Fruit fly (Drosophila melanogaster): ENCODE results near the gene CG2059.
A peak's percentile ranks its signal among the peaks of the same experiment; 100 is the strongest.

The CG2059 gene

dm6 chrX:7285995-7286985, at the start of gene CG2059:
Gene CG2059 (plus strand): TSS chrX:7286358.
- TF ChIP-seq rgr (GFP tag; optimal IDR thresholded peaks at IDR 0.05) (peak; percentile 39), foxo (GFP tag; optimal IDR thresholded peaks at IDR 0.05) (peak in 1 of 2 experiments; percentile 46), CG9705 (GFP tag; optimal IDR thresholded peaks at IDR 0.05) (no peak), Hr78 (GFP tag; optimal IDR thresholded peaks at IDR 0.05) (no peak), Sp1 (GFP tag; optimal IDR thresholded peaks at IDR 0.05) (peak; percentile 46), Hr83 (GFP tag; optimal IDR thresholded peaks at IDR 0.05; ENCODE audit: poor library complexity, severe bottlenecking) (peak; percentile 66), dmrt93B (GFP tag; optimal IDR thresholded peaks at IDR 0.05) (peak; percentile 36), Jra (GFP tag; optimal IDR thresholded peaks at IDR 0.05) (peak; percentile 68), dsf (GFP tag; optimal IDR thresholded peaks at IDR 0.05; ENCODE audit: borderline replicate concordance) (no peak), N (GFP tag; optimal IDR thresholded peaks at IDR 0.05) (no peak), tai (GFP tag; optimal IDR thresholded peaks at IDR 0.05) (no peak), dl (GFP tag; optimal IDR thresholded peaks at IDR 0.05; ENCODE audit: insufficient read depth in 1 of 2, partially characterized antibody in 2 of 2) (no peak), sage (GFP tag; optimal IDR thresholded peaks at IDR 0.05) (no peak), jim (GFP tag; optimal IDR thresholded peaks at IDR 0.05) (peak; percentile 23), Abd-B (GFP tag; optimal IDR thresholded peaks at IDR 0.05) (no peak), Mio (GFP tag; optimal IDR thresholded peaks at IDR 0.05) (no peak), CG32264 (GFP tag; optimal IDR thresholded peaks at IDR 0.05) (no peak), fru (GFP tag; optimal IDR thresholded peaks at IDR 0.05) (peak; percentile 28), Myc (optimal IDR thresholded peaks at IDR 0.05) (no peak), psq (GFP tag; optimal IDR thresholded peaks at IDR 0.05) (no peak), Hnf4 (GFP tag; optimal IDR thresholded peaks at IDR 0.05) (peak; percentile 43), ey (GFP tag; optimal IDR thresholded peaks at IDR 0.05) (peak; percentile 23), CrebA (GFP tag; optimal IDR thresholded peaks at IDR 0.05; ENCODE audit: borderline replicate concordance) (no peak), pan (optimal IDR thresholded peaks at IDR 0.05) (no peak), OdsH (GFP tag; optimal IDR thresholded peaks at IDR 0.05) (no peak), br (GFP tag; optimal IDR thresholded peaks at IDR 0.05) (no peak), brk (GFP tag; optimal IDR thresholded peaks at IDR 0.05) (no peak), GATAd (GFP tag; optimal IDR thresholded peaks at IDR 0.05) (no peak), Dif (GFP tag; optimal IDR thresholded peaks at IDR 0.05; ENCODE audit: partially characterized antibody) (no peak), HLH106 (tag; optimal IDR thresholded peaks at IDR 0.05) (peak; percentile 54), Rel (GFP tag; optimal IDR thresholded peaks at IDR 0.05) (no peak), Rel (tag; optimal IDR thresholded peaks at IDR 0.05) (peak; percentile 69), lola (GFP tag; optimal IDR thresholded peaks at IDR 0.05) (no peak), Dfd (GFP tag; optimal IDR thresholded peaks at IDR 0.05) (no peak), usp (GFP tag; optimal IDR thresholded peaks at IDR 0.05) (no peak), Vsx2 (GFP tag; optimal IDR thresholded peaks at IDR 0.05; ENCODE audit: partially characterized antibody) (peak; percentile 88), sv (GFP tag; optimal IDR thresholded peaks at IDR 0.05) (no peak), woc (GFP tag; optimal IDR thresholded peaks at IDR 0.05) (peak; percentile 83), h (GFP tag; optimal IDR thresholded peaks at IDR 0.05) (peak; percentile 30)

- TF ChIP-seq dmrt93B (GFP tag; optimal IDR thresholded peaks at IDR 0.05), result peak; percentile 88
- TF ChIP-seq psq (GFP tag; optimal IDR thresholded peaks at IDR 0.05), result peak; percentile 42
- peak; percentile 43 for TF ChIP-seq br (GFP tag; optimal IDR thresholded peaks at IDR 0.05)
- TF ChIP-seq Sp1 (GFP tag; optimal IDR thresholded peaks at IDR 0.05), result peak; percentile 66
- peak; percentile 87 for TF ChIP-seq CG9705 (GFP tag; optimal IDR thresholded peaks at IDR 0.05)
- peak; percentile 42 for TF ChIP-seq fru (GFP tag; optimal IDR thresholded peaks at IDR 0.05)
- no peak for TF ChIP-seq Vsx2 (GFP tag; optimal IDR thresholded peaks at IDR 0.05; ENCODE audit: partially characterized antibody)
- no peak for TF ChIP-seq Jra (GFP tag; optimal IDR thresholded peaks at IDR 0.05)
- peak; percentile 48 for TF ChIP-seq OdsH (GFP tag; optimal IDR thresholded peaks at IDR 0.05)
- TF ChIP-seq ey (GFP tag; optimal IDR thresholded peaks at IDR 0.05), result peak; percentile 30
- TF ChIP-seq HLH106 (tag; optimal IDR thresholded peaks at IDR 0.05), result peak; percentile 77
- TF ChIP-seq rgr (GFP tag; optimal IDR thresholded peaks at IDR 0.05), result peak; percentile 79
- TF ChIP-seq Myc (optimal IDR thresholded peaks at IDR 0.05), result peak; percentile 70
- peak; percentile 31 for TF ChIP-seq sv (GFP tag; optimal IDR thresholded peaks at IDR 0.05)
- peak in 1 of 2 experiments; percentile 66 for TF ChIP-seq foxo (GFP tag; optimal IDR thresholded peaks at IDR 0.05)
- TF ChIP-seq Hnf4 (GFP tag; optimal IDR thresholded peaks at IDR 0.05), result peak; percentile 8
- TF ChIP-seq h (GFP tag; optimal IDR thresholded peaks at IDR 0.05), result peak; percentile 64
- no peak for TF ChIP-seq GATAd (GFP tag; optimal IDR thresholded peaks at IDR 0.05)
- TF ChIP-seq brk (GFP tag; optimal IDR thresholded peaks at IDR 0.05), result no peak
These were observed 44.1 kb upstream of the CG2059 start for dm6 chrX:7241985-7242627.
